Worm (Caenorhabditis elegans): ENCODE measurements around the gene F33H12.1.

DNA sequence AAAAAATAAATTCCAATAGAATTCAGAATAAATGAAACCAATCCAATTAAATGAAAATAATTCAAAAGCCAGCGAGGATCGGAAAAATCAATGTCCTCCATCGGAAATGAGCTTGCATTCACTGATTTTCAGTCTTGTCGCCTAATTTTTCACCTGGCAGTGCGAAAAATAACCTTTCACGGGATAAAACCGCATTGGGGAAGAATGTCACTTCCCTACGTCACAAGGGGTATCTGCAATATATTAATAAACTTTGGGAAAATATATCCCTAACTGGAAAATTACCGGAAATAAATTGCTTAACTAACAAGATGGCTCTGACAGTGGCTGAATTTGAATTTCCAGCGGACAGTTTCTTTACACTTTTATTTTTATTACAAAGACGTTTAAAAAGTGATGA, 5.0 kb downstream of the F33H12.1 start, which contains the start of gene sri-77:
- TF ChIP-seq ceh-19 (GFP tag; optimal IDR thresholded peaks at IDR 0.05) (no peak), pag-3 (tag; optimal IDR thresholded peaks at IDR 0.05; ENCODE audit: borderline replicate concordance) (no peak), che-1 (tag; optimal IDR thresholded peaks at IDR 0.05) (no peak), pax-1 (tag; optimal IDR thresholded peaks at IDR 0.05) (no peak), tbx-7 (tag; optimal IDR thresholded peaks at IDR 0.05) (no peak), K02D7.2 (tag; optimal IDR thresholded peaks at IDR 0.05) (no peak), T23F11.4 (GFP tag; optimal IDR thresholded peaks at IDR 0.05) (no peak), nfya-1 (tag; optimal IDR thresholded peaks at IDR 0.05) (no peak), tbx-2 (tag; optimal IDR thresholded peaks at IDR 0.05) (no peak), eyg-1 (tag; optimal IDR thresholded peaks at IDR 0.05) (no peak), hlh-6 (tag; optimal IDR thresholded peaks at IDR 0.05) (no peak), unc-3 (GFP tag; conservative IDR thresholded peaks at IDR 0.05) (no peak), unc-3 (tag; optimal IDR thresholded peaks at IDR 0.05) (no peak), fkh-10 (GFP tag; optimal IDR thresholded peaks at IDR 0.05) (no peak)

All from whole organism, late embryonic.